Fruit fly (Drosophila melanogaster): ENCODE results near the gene CG18418.
A peak's percentile ranks its signal among the peaks of the same experiment; 100 is the strongest.

CG18418 gene

DNA sequence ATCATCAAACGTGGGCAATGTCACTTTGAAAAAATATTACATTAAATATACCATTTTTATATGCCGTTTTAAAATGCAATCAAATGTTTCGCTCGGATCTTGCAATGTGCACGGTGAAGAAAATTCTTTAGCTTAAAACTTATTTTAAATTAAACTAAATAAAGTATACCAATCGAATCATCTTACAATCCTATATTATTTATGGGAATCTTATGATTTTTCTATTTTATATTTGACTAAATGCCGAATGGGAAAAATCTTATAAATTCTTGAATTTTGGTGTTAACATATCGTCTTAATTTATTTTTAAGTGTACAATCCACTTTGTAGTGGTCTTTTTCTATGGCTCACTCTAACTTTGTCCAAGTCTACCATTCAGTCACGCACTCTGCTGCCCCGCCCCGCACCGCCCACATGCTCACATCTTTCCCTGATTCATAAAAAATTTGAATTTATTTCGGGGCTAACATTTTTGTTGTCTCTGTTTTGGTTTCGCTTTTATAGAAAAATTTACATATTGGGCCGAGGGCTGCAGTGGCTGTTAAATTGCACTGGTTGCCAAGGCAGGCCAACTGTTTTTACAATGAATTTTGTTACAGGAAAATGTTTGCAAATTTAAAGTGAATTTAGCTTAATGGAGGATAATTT, 30.8 kb upstream of the CG18418 start (continued):
- peak; percentile 44 for TF ChIP-seq CG8924 (tag; optimal IDR thresholded peaks at IDR 0.05)
- no peak for TF ChIP-seq CG34376 (GFP tag; optimal IDR thresholded peaks at IDR 0.05)
- no peak for TF ChIP-seq CG4328 (GFP tag; optimal IDR thresholded peaks at IDR 0.05)
- TF ChIP-seq CG11093 (GFP tag; IDR thresholded peaks at IDR 0.05): no peak
- no peak for TF ChIP-seq CG8765 (GFP tag; IDR thresholded peaks at IDR 0.05)
- no peak for TF ChIP-seq CG1647 (GFP tag; optimal IDR thresholded peaks at IDR 0.05)
- TF ChIP-seq crp (GFP tag; optimal IDR thresholded peaks at IDR 0.05): no peak
- peak; percentile 36 for TF ChIP-seq Drgx (GFP tag; IDR thresholded peaks at IDR 0.05)
- no peak for TF ChIP-seq sc (optimal IDR thresholded peaks at IDR 0.05)
- no peak for TF ChIP-seq sc (GFP tag; optimal IDR thresholded peaks at IDR 0.05)
- TF ChIP-seq gem (tag; optimal IDR thresholded peaks at IDR 0.05): peak; percentile 69
- TF ChIP-seq pita (GFP tag; optimal IDR thresholded peaks at IDR 0.05): no peak
- no peak for TF ChIP-seq lilli (GFP tag; optimal IDR thresholded peaks at IDR 0.05)
- TF ChIP-seq CG8478 (optimal IDR thresholded peaks at IDR 0.05): no peak
- TF ChIP-seq insv (GFP tag; optimal IDR thresholded peaks at IDR 0.05): no peak
- TF ChIP-seq CG6765 (GFP tag; optimal IDR thresholded peaks at IDR 0.05): no peak
- TF ChIP-seq CG4424 (GFP tag; optimal IDR thresholded peaks at IDR 0.05): peak; percentile 5
- TF ChIP-seq Atf6 (GFP tag; IDR thresholded peaks at IDR 0.05): no peak
- TF ChIP-seq ase (GFP tag; IDR thresholded peaks at IDR 0.05): 0 out of 3 replicates have a peak, but pooled peaks have one; percentile 17
- TF ChIP-seq corto (GFP tag; optimal IDR thresholded peaks at IDR 0.05): no peak
- peak; percentile 1 for TF ChIP-seq CG1529 (GFP tag; optimal IDR thresholded peaks at IDR 0.05)
- TF ChIP-seq ttk (GFP tag; IDR thresholded peaks at IDR 0.05): peak; percentile 37; the same call in 1 of the 2 replicates
- TF ChIP-seq CG14014 (GFP tag; IDR thresholded peaks at IDR 0.05): no peak
- TF ChIP-seq otp (GFP tag; IDR thresholded peaks at IDR 0.05): no peak
- peak; percentile 40; the same call in 1 of the 2 replicates for TF ChIP-seq CG32772 (GFP tag; IDR thresholded peaks at IDR 0.05)
- no peak for TF ChIP-seq rib (GFP tag; IDR thresholded peaks at IDR 0.05)
- TF ChIP-seq CG18262 (tag; optimal IDR thresholded peaks at IDR 0.05): peak; percentile 42
- no peak for TF ChIP-seq btn (GFP tag; optimal IDR thresholded peaks at IDR 0.05)
- TF ChIP-seq CoRest (tag; optimal IDR thresholded peaks at IDR 0.05): peak; percentile 30
- no peak for TF ChIP-seq CG7987 (GFP tag; optimal IDR thresholded peaks at IDR 0.05)
- peak; percentile 44 for TF ChIP-seq Oli (tag; optimal IDR thresholded peaks at IDR 0.05)
- TF ChIP-seq cwo (GFP tag; optimal IDR thresholded peaks at IDR 0.05): no peak
- TF ChIP-seq CG5180 (GFP tag; optimal IDR thresholded peaks at IDR 0.05): no peak
- TF ChIP-seq lab (GFP tag; optimal IDR thresholded peaks at IDR 0.05): peak; percentile 50
- TF ChIP-seq HmgZ (tag; optimal IDR thresholded peaks at IDR 0.05): no peak
- TF ChIP-seq CG30020 (tag; optimal IDR thresholded peaks at IDR 0.05): no peak
- no peak for TF ChIP-seq ro (GFP tag; IDR thresholded peaks at IDR 0.05)
- no peak for TF ChIP-seq ash1 (GFP tag; optimal IDR thresholded peaks at IDR 0.05)
- no peak for TF ChIP-seq C15 (GFP tag; IDR thresholded peaks at IDR 0.05)
- TF ChIP-seq tx (GFP tag; optimal IDR thresholded peaks at IDR 0.05): no peak
- peak; percentile 21; the same call in 1 of the 2 replicates for TF ChIP-seq ap (GFP tag; IDR thresholded peaks at IDR 0.05)
- TF ChIP-seq eve (GFP tag; optimal IDR thresholded peaks at IDR 0.05): no peak
- no peak for TF ChIP-seq caup (GFP tag; optimal IDR thresholded peaks at IDR 0.05; ENCODE audit: severe bottlenecking)
- no peak for TF ChIP-seq Med (GFP tag)
- TF ChIP-seq ac (GFP tag; optimal IDR thresholded peaks at IDR 0.05): no peak
- TF ChIP-seq kni (GFP tag; optimal IDR thresholded peaks at IDR 0.05): no peak
- no peak for TF ChIP-seq chn (GFP tag; optimal IDR thresholded peaks at IDR 0.05)
- TF ChIP-seq CG10959 (GFP tag; IDR thresholded peaks at IDR 0.05): no peak
- no peak for TF ChIP-seq Stat92E (GFP tag; optimal IDR thresholded peaks at IDR 0.05)
- TF ChIP-seq CG9817 (tag; optimal IDR thresholded peaks at IDR 0.05): no peak
- no peak for TF ChIP-seq sob (GFP tag; IDR thresholded peaks at IDR 0.05)
